Worm (Caenorhabditis elegans) whole organism, L2 larva: ENCODE data around the gene str-145.
A peak's percentile ranks its signal among the peaks of the same experiment; 100 is the strongest.

Experiments
- C34F6.9 ChIP-seq: fragments of 150-350 bp; optimal IDR thresholded peaks from 2 replicates; lab custom pipeline; 2014; ENCODE audit warnings: missing biosample characterization, missing genetic modification characterization
- F13H6.1 ChIP-seq: sonication (generic microtip); optimal IDR thresholded peaks from 2 replicates; lab custom pipeline; 2016; ENCODE audit warnings: missing genetic modification characterization, missing compliant biosample characterization
- R02D3.7 ChIP-seq: fragments of 150-350 bp; optimal IDR thresholded peaks from 2 replicates; lab custom pipeline; 2014; ENCODE audit warnings: missing biosample characterization, missing genetic modification characterization
- Y55F3AM.14 ChIP-seq: fragments of 200-800 bp; sonication (Bioruptor generic); optimal IDR thresholded peaks from 2 replicates; lab custom pipeline; 2018; ENCODE audit warnings: mild to moderate bottlenecking, missing genetic modification characterization, missing compliant biosample characterization
- ZK546.5 ChIP-seq: sonication (generic microtip); optimal IDR thresholded peaks from 2 replicates; lab custom pipeline; 2017; ENCODE audit warnings: missing biosample characterization, missing genetic modification characterization
- alr-1 ChIP-seq: fragments of 150-350 bp; optimal IDR thresholded peaks from 2 replicates; lab custom pipeline; 2014; ENCODE audit warnings: missing biosample characterization, missing genetic modification characterization
- aly-2 ChIP-seq: fragments of 150-350 bp; optimal IDR thresholded peaks from 2 replicates; lab custom pipeline; 2014; ENCODE audit warnings: missing biosample characterization, missing genetic modification characterization
- ama-1 ChIP-seq: fragments of 150-350 bp; optimal IDR thresholded peaks from 2 replicates; lab custom pipeline; 2018; ENCODE audit warnings: inconsistent platforms
- blmp-1 ChIP-seq: sonication (generic microtip); optimal IDR thresholded peaks from 2 replicates; lab custom pipeline; 2017; ENCODE audit warnings: missing genetic modification characterization, mild to moderate bottlenecking, missing compliant biosample characterization, antibody characterized with exemption, moderate library complexity; ENCODE audit not compliant: insufficient read depth
- ceh-16 ChIP-seq: fragments of 150-350 bp; optimal IDR thresholded peaks from 2 replicates; lab custom pipeline; 2014; ENCODE audit warnings: missing biosample characterization, missing genetic modification characterization
- ceh-82 ChIP-seq: fragments of 150-350 bp; optimal IDR thresholded peaks from 2 replicates; lab custom pipeline; 2014; ENCODE audit warnings: missing biosample characterization, missing genetic modification characterization
- dmd-4 ChIP-seq: sonication (generic microtip); optimal IDR thresholded peaks from 2 replicates; lab custom pipeline; 2017; ENCODE audit warnings: missing biosample characterization, missing genetic modification characterization
- egl-27 ChIP-seq: sonication (generic microtip); optimal IDR thresholded peaks from 3 replicates; lab custom pipeline; 2017; ENCODE audit warnings: missing biosample characterization, missing genetic modification reagents, missing genetic modification characterization
- elt-1 ChIP-seq: fragments of 150-350 bp; optimal IDR thresholded peaks from 2 replicates; lab custom pipeline; 2014; ENCODE audit warnings: missing biosample characterization, missing genetic modification characterization
- elt-3 ChIP-seq: sonication (generic microtip); optimal IDR thresholded peaks from 2 replicates; lab custom pipeline; 2017; ENCODE audit warnings: missing biosample characterization, missing genetic modification characterization
- fos-1 ChIP-seq: fragments of 150-350 bp; optimal IDR thresholded peaks from 2 replicates; lab custom pipeline; 2014; ENCODE audit warnings: missing biosample characterization, missing genetic modification characterization
- lin-11 ChIP-seq: fragments of 150-350 bp; sonication (generic microtip); optimal IDR thresholded peaks from 2 replicates; lab custom pipeline; 2014; ENCODE audit warnings: missing biosample characterization, missing genetic modification characterization, inconsistent platforms, mixed read lengths
- lsy-2 ChIP-seq, 2 experiments: fragments of 150-350 bp in 1 of 2; sonication (generic microtip) in 1 of 2; optimal IDR thresholded peaks; 2 replicates each; lab custom pipeline; 2014 to 2017; ENCODE audit warnings: missing biosample characterization in 2 of 2, missing genetic modification characterization in 2 of 2
- mab-5 ChIP-seq: fragments of 150-350 bp; optimal IDR thresholded peaks from 2 replicates; lab custom pipeline; 2014; ENCODE audit warnings: missing biosample characterization, missing genetic modification characterization
- mbf-1 ChIP-seq: sonication (generic microtip); optimal IDR thresholded peaks from 2 replicates; lab custom pipeline; 2017; ENCODE audit warnings: missing biosample characterization, missing genetic modification characterization
- mdl-1 ChIP-seq, 2 experiments: fragments of 150-350 bp in 1 of 2; sonication (generic microtip) in 1 of 2; optimal IDR thresholded peaks; 2 replicates each; lab custom pipeline; 2017; ENCODE audit warnings: missing biosample characterization in 2 of 2, missing genetic modification characterization in 2 of 2
- nhr-10 ChIP-seq: sonication (generic microtip); optimal IDR thresholded peaks from 2 replicates; lab custom pipeline; 2017; ENCODE audit warnings: missing biosample characterization, missing genetic modification characterization
- nhr-12 ChIP-seq: fragments of 150-350 bp; optimal IDR thresholded peaks from 2 replicates; lab custom pipeline; 2014; ENCODE audit warnings: missing biosample characterization, missing genetic modification characterization
- nhr-129 ChIP-seq: fragments of 150-350 bp; optimal IDR thresholded peaks from 2 replicates; lab custom pipeline; 2014; ENCODE audit warnings: missing biosample characterization, missing genetic modification characterization
- nhr-21 ChIP-seq: fragments of 150-350 bp; optimal IDR thresholded peaks from 2 replicates; lab custom pipeline; 2014; ENCODE audit warnings: missing biosample characterization, missing genetic modification characterization
- nhr-23 ChIP-seq: fragments of 150-350 bp; optimal IDR thresholded peaks from 2 replicates; lab custom pipeline; 2014; ENCODE audit warnings: missing biosample characterization, missing genetic modification reagents, missing genetic modification characterization
- nhr-237 ChIP-seq: fragments of 150-350 bp; optimal IDR thresholded peaks from 2 replicates; lab custom pipeline; 2014; ENCODE audit warnings: missing biosample characterization, missing genetic modification characterization
- nhr-25 ChIP-seq: fragments of 150-350 bp; sonication (generic microtip); optimal IDR thresholded peaks from 3 replicates; lab custom pipeline; 2014; ENCODE audit warnings: missing biosample characterization, missing genetic modification characterization
- nhr-6 ChIP-seq: fragments of 150-350 bp; optimal IDR thresholded peaks from 2 replicates; lab custom pipeline; 2014; ENCODE audit warnings: missing biosample characterization, missing genetic modification characterization
- nhr-77 ChIP-seq: fragments of 150-350 bp; optimal IDR thresholded peaks from 2 replicates; lab custom pipeline; 2014; ENCODE audit warnings: missing biosample characterization, missing genetic modification characterization
- peb-1 ChIP-seq: fragments of 150-350 bp; optimal IDR thresholded peaks from 2 replicates; lab custom pipeline; 2014; ENCODE audit warnings: missing biosample characterization, missing genetic modification characterization
- skn-1 ChIP-seq: sonication (generic microtip); optimal IDR thresholded peaks from 2 replicates; lab custom pipeline; 2017; ENCODE audit warnings: missing biosample characterization, missing genetic modification characterization
- sma-3 ChIP-seq: sonication (generic microtip); optimal IDR thresholded peaks from 2 replicates; lab custom pipeline; 2016; ENCODE audit warnings: missing genetic modification reagents, missing genetic modification characterization, missing compliant biosample characterization
- sma-9 ChIP-seq, 2 experiments: fragments of 150-350 bp in 1 of 2; sonication (generic microtip) in 1 of 2; optimal IDR thresholded peaks; 2 replicates each; lab custom pipeline; 2014 to 2016; ENCODE audit warnings: missing genetic modification characterization in 2 of 2, mild to moderate bottlenecking in 1 of 2, missing biosample characterization in 1 of 2, missing compliant biosample characterization in 1 of 2, missing genetic modification reagents in 1 of 2, moderate library complexity in 1 of 2
- snpc-4 ChIP-seq: fragments of 150-350 bp; optimal IDR thresholded peaks from 2 replicates; lab custom pipeline; 2014; ENCODE audit warnings: missing biosample characterization, missing genetic modification characterization
- unc-39 ChIP-seq: fragments of 150-350 bp; optimal IDR thresholded peaks from 2 replicates; lab custom pipeline; 2014; ENCODE audit warnings: missing biosample characterization, missing genetic modification characterization
- ztf-1 ChIP-seq: fragments of 200-800 bp; sonication (Bioruptor generic); conservative IDR thresholded peaks from 2 replicates; pipeline ENCODE4 v1.3.6; 2022; ENCODE audit warnings: missing genetic modification characterization, missing compliant biosample characterization
- ztf-11 ChIP-seq: sonication (generic microtip); optimal IDR thresholded peaks from 2 replicates; lab custom pipeline; 2017; ENCODE audit warnings: missing biosample characterization, missing genetic modification characterization
- ztf-4 ChIP-seq: fragments of 150-350 bp; optimal IDR thresholded peaks from 2 replicates; lab custom pipeline; 2014; ENCODE audit warnings: missing biosample characterization, missing genetic modification characterization

Gene str-145

ce11 chrV:8081579-8081978 lies 16.6 kb downstream of the str-145 start, which contains the start of gene str-131:
str-131 (minus strand) TSS chrV:8081679.
- TF ChIP-seq ztf-4 (tag; lab: Kevin White, UChicago): no peak
- no peak for TF ChIP-seq nhr-12
- TF ChIP-seq nhr-77: no peak
- no peak for TF ChIP-seq nhr-10 (tag; lab: Kevin White, UChicago)
- no peak for TF ChIP-seq ztf-11 (tag; lab: Kevin White, UChicago)
- no peak for TF ChIP-seq elt-1 (tag; lab: Kevin White, UChicago)

ce11 chrV:8079813-8080212 lies 18.3 kb downstream of the str-145 start:
- TF ChIP-seq ama-1 (lab: Kevin White, UChicago) (no peak), blmp-1 (peak; percentile 51), sma-9 (GFP tag; optimal IDR thresholded peaks at IDR 0.05; lab: Kevin White, UChicago) (peak; percentile 77), sma-9 (tag; optimal IDR thresholded peaks at IDR 0.05; lab: Kevin White, UChicago) (no peak), sma-3 (GFP tag; lab: Kevin White, UChicago) (peak; percentile 5), nhr-25 (tag; lab: Kevin White, UChicago) (peak; percentile 71), egl-27 (peak; percentile 17)

- TF ChIP-seq nhr-10 (tag; lab: Kevin White, UChicago): no peak
- no peak for TF ChIP-seq nhr-129 (tag; lab: Kevin White, UChicago)
- no peak for TF ChIP-seq nhr-23 (tag; lab: Kevin White, UChicago)
- TF ChIP-seq ztf-1: no peak
- TF ChIP-seq ceh-82: no peak
- TF ChIP-seq ztf-4 (tag; lab: Kevin White, UChicago): no peak
- TF ChIP-seq skn-1: no peak
- no peak for TF ChIP-seq sma-9 (GFP tag; optimal IDR thresholded peaks at IDR 0.05; lab: Kevin White, UChicago)
- no peak for TF ChIP-seq sma-9 (tag; optimal IDR thresholded peaks at IDR 0.05; lab: Kevin White, UChicago)
- TF ChIP-seq F13H6.1 (tag; lab: Kevin White, UChicago): no peak
- TF ChIP-seq mdl-1 (tag; optimal IDR thresholded peaks at IDR 0.05; lab: Kevin White, UChicago): no peak
- TF ChIP-seq nhr-77: no peak
- TF ChIP-seq alr-1 (tag; lab: Kevin White, UChicago): no peak
- no peak for TF ChIP-seq ztf-11 (tag; lab: Kevin White, UChicago)
- TF ChIP-seq unc-39 (tag; lab: Kevin White, UChicago): no peak
- no peak for TF ChIP-seq peb-1 (tag; lab: Kevin White, UChicago)
- no peak for TF ChIP-seq R02D3.7 (tag; lab: Kevin White, UChicago)
- no peak for TF ChIP-seq nhr-21 (tag; lab: Kevin White, UChicago)
Observed at ce11 chrV:8075712-8076111, 22.4 kb downstream of the str-145 start, which contains the start of gene catp-3. catp-3 (plus strand) TSS chrV:8076012.

ce11 chrV:8073162-8073561 lies 25.0 kb downstream of the str-145 start:
- TF ChIP-seq dmd-4 (tag; lab: Kevin White, UChicago): no peak
- TF ChIP-seq ama-1 (lab: Kevin White, UChicago): no peak
- TF ChIP-seq nhr-6 (tag; lab: Kevin White, UChicago): no peak
- TF ChIP-seq lsy-2 (tag; optimal IDR thresholded peaks at IDR 0.05; lab: Kevin White, UChicago): no peak
- TF ChIP-seq sma-9 (GFP tag; optimal IDR thresholded peaks at IDR 0.05; lab: Kevin White, UChicago): peak; percentile 85
- TF ChIP-seq sma-9 (tag; optimal IDR thresholded peaks at IDR 0.05; lab: Kevin White, UChicago): no peak
- TF ChIP-seq snpc-4 (tag; lab: Kevin White, UChicago): no peak
- no peak for TF ChIP-seq mab-5 (tag; lab: Kevin White, UChicago)
- TF ChIP-seq C34F6.9 (tag; lab: Kevin White, UChicago): no peak
- no peak for TF ChIP-seq elt-3
- no peak for TF ChIP-seq lin-11 (tag; lab: Kevin White, UChicago)
- TF ChIP-seq F13H6.1 (tag; lab: Kevin White, UChicago): no peak
- no peak for TF ChIP-seq nhr-10 (tag; lab: Kevin White, UChicago)
- no peak for TF ChIP-seq mdl-1 (tag; optimal IDR thresholded peaks at IDR 0.05; lab: Kevin White, UChicago)
- peak; percentile 48 for TF ChIP-seq nhr-21 (tag; lab: Kevin White, UChicago)
- TF ChIP-seq nhr-237: no peak
- TF ChIP-seq ceh-82: no peak
- TF ChIP-seq Y55F3AM.14: no peak
- TF ChIP-seq nhr-12: no peak
- no peak for TF ChIP-seq ceh-16
- no peak for TF ChIP-seq ZK546.5 (tag; lab: Kevin White, UChicago)
- no peak for TF ChIP-seq mbf-1 (tag; lab: Kevin White, UChicago)
- TF ChIP-seq skn-1: no peak
- TF ChIP-seq fos-1 (tag; lab: Kevin White, UChicago): peak; percentile 30
- TF ChIP-seq sma-3 (GFP tag; lab: Kevin White, UChicago): peak; percentile 14
- TF ChIP-seq blmp-1: peak; percentile 71
- TF ChIP-seq alr-1 (tag; lab: Kevin White, UChicago): no peak
- no peak for TF ChIP-seq ztf-11 (tag; lab: Kevin White, UChicago)
- TF ChIP-seq aly-2 (tag; lab: Kevin White, UChicago): no peak
